Fruit fly (Drosophila melanogaster): Measurements from ENCODE around the gene PyK.

PyK gene

DNA sequence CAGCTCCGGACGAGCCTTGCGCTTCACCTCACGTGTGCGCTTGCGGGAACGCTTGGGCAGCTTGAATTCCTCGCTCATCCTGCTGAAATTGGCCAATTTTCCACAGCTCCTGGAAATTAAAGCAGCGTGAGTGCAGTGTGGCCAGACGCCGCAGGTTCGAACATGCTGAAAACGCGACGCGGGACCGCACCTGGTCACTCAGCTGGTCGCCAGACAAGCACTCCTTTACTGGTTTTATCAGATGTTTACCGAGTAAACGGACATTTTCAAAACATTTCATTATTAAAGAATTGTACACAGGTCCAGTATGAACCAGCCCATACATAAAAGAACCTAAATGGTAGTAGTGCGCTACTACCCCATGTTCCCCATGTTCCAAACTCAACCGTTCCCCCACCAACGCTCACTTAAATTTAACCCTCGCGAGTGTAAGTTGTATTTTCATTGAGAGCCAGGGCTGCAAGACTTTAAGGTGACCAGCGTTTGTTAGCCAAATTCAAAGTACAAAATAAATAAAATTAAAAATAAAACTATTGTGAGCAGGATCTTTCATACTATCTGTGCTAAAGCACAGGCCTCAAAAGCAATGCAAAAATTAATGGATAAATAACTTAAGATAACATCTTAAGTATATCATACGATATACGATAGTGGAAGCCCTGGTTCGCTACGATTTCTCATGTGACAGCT is 5.0 kb upstream of the PyK start, which contains the start of the genes JMJD6, CG7071 and Muted (continued):
- TF ChIP-seq twi (tag; optimal IDR thresholded peaks at IDR 0.05) (peak; percentile 77), ftz-f1 (GFP tag; optimal IDR thresholded peaks at IDR 0.05) (peak; percentile 74), Hr3 (GFP tag; optimal IDR thresholded peaks at IDR 0.05) (peak; percentile 92), CG12236 (GFP tag; optimal IDR thresholded peaks at IDR 0.05) (peak; percentile 57), CG1832 (GFP tag; optimal IDR thresholded peaks at IDR 0.05) (no peak), schlank (tag; optimal IDR thresholded peaks at IDR 0.05) (peak; percentile 55), Vsx1 (GFP tag; optimal IDR thresholded peaks at IDR 0.05) (peak; percentile 79), Spps (tag; optimal IDR thresholded peaks at IDR 0.05) (peak; percentile 79), pros (GFP tag; optimal IDR thresholded peaks at IDR 0.05) (peak; percentile 25), CG12769 (tag; optimal IDR thresholded peaks at IDR 0.05) (peak; percentile 74), odd (GFP tag; optimal IDR thresholded peaks at IDR 0.05) (peak; percentile 76), CG31365 (tag; optimal IDR thresholded peaks at IDR 0.05) (peak; percentile 30), CG11504 (tag; optimal IDR thresholded peaks at IDR 0.05) (peak; percentile 86), Xrp1 (GFP tag; IDR thresholded peaks at IDR 0.05) (peak; percentile 94), dimm (GFP tag; IDR thresholded peaks at IDR 0.05) (peak; percentile 64; the same call in 1 of the 2 replicates), MTF-1 (GFP tag; optimal IDR thresholded peaks at IDR 0.05; ENCODE audit: borderline replicate concordance) (peak; percentile 76), wor (GFP tag; IDR thresholded peaks at IDR 0.05) (peak; percentile 77; the same call in 1 of the 2 replicates), eve (GFP tag; optimal IDR thresholded peaks at IDR 0.05) (no peak), YL-1 (GFP tag; optimal IDR thresholded peaks at IDR 0.05) (peak; percentile 96), HLHmδ (GFP tag; optimal IDR thresholded peaks at IDR 0.05) (no peak), Taf1 (GFP tag; IDR thresholded peaks at IDR 0.05) (peak; percentile 76), toy (GFP tag; IDR thresholded peaks at IDR 0.05) (peak; percentile 42; the same call in 1 of the 2 replicates), ara (GFP tag; IDR thresholded peaks at IDR 0.05) (peak; percentile 86), CG10654 (GFP tag; optimal IDR thresholded peaks at IDR 0.05) (peak; percentile 86), CG5180 (GFP tag; optimal IDR thresholded peaks at IDR 0.05) (peak; percentile 66), CG18764 (GFP tag; optimal IDR thresholded peaks at IDR 0.05) (peak; percentile 87), CG10366 (GFP tag; IDR thresholded peaks at IDR 0.05) (peak; percentile 91), Doc2 (GFP tag; IDR thresholded peaks at IDR 0.05) (peak; percentile 18; the same call in 1 of the 2 replicates), CG43689 (GFP tag; IDR thresholded peaks at IDR 0.05) (no peak; the same call in 1 of the 2 replicates), CG5245 (GFP tag; optimal IDR thresholded peaks at IDR 0.05) (peak; percentile 84), Poxn (GFP tag; IDR thresholded peaks at IDR 0.05) (peak; percentile 76), psq (GFP tag; optimal IDR thresholded peaks at IDR 0.05) (peak; percentile 81), CG9215 (GFP tag; IDR thresholded peaks at IDR 0.05) (peak; percentile 92), CG17802 (tag; optimal IDR thresholded peaks at IDR 0.05) (peak; percentile 76), Dbx (GFP tag; IDR thresholded peaks at IDR 0.05) (peak; percentile 91), repo (GFP tag; optimal IDR thresholded peaks at IDR 0.05) (peak; percentile 70), jing (GFP tag; optimal IDR thresholded peaks at IDR 0.05) (peak; percentile 69), Deaf1 (tag; optimal IDR thresholded peaks at IDR 0.05) (peak; percentile 55), tup (GFP tag; optimal IDR thresholded peaks at IDR 0.05) (peak; percentile 86), CG11093 (GFP tag; IDR thresholded peaks at IDR 0.05) (peak; percentile 85; the same call in 1 of the 3 replicates), CG9797 (GFP tag; optimal IDR thresholded peaks at IDR 0.05) (peak; percentile 89), Gsc (GFP tag; IDR thresholded peaks at IDR 0.05) (peak; percentile 79), CG4424 (GFP tag; optimal IDR thresholded peaks at IDR 0.05) (peak; percentile 94), CG7928 (GFP tag; optimal IDR thresholded peaks at IDR 0.05) (peak; percentile 99), CG6813 (GFP tag; optimal IDR thresholded peaks at IDR 0.05) (peak; percentile 32), grn (GFP tag; optimal IDR thresholded peaks at IDR 0.05) (peak; percentile 98), Dp (GFP tag; optimal IDR thresholded peaks at IDR 0.05) (peak; percentile 52), hth (optimal IDR thresholded peaks at IDR 0.05) (no peak), CG1647 (GFP tag; optimal IDR thresholded peaks at IDR 0.05) (peak; percentile 91), ind (GFP tag; optimal IDR thresholded peaks at IDR 0.05) (peak; percentile 93)

All from whole organism, embryonic.